Fruit fly (Drosophila melanogaster) whole organism, prepupa: ENCODE results near the gene CG42779.

Source experiments
- CG1621 ChIP-seq: fragments of 200-800 bp; sonication (Bioruptor generic); optimal IDR thresholded peaks from 3 replicates; lab custom pipeline; 2018; ENCODE audit warnings: missing biosample characterization, mild to moderate bottlenecking, missing genetic modification characterization
- CG16779 ChIP-seq: fragments of 200-800 bp; sonication (Bioruptor generic); optimal IDR thresholded peaks from 3 replicates; lab custom pipeline; 2017; ENCODE audit warnings: missing biosample characterization, mild to moderate bottlenecking, missing genetic modification characterization
- CG34406 ChIP-seq: fragments of 200-800 bp; sonication (Bioruptor generic); optimal IDR thresholded peaks from 3 replicates; lab custom pipeline; 2016; ENCODE audit warnings: missing biosample characterization, missing genetic modification characterization
- CG3919 ChIP-seq: fragments of 200-800 bp; sonication (Bioruptor generic); optimal IDR thresholded peaks from 3 replicates; lab custom pipeline; 2016; ENCODE audit warnings: missing biosample characterization, missing genetic modification characterization
- CG6276 ChIP-seq: fragments of 200-800 bp; sonication (Bioruptor generic); optimal IDR thresholded peaks from 2 replicates; lab custom pipeline; 2017; ENCODE audit warnings: missing biosample characterization, mild to moderate bottlenecking, missing genetic modification characterization
- CG6792 ChIP-seq: fragments of 200-800 bp; sonication (Bioruptor generic); optimal IDR thresholded peaks from 3 replicates; lab custom pipeline; 2016; ENCODE audit warnings: missing biosample characterization, missing genetic modification characterization
- CG6854 ChIP-seq: fragments of 200-800 bp; sonication (Bioruptor generic); optimal IDR thresholded peaks from 2 replicates; lab custom pipeline; 2017; ENCODE audit warnings: missing biosample characterization, mild to moderate bottlenecking, missing genetic modification characterization
- CG9139 ChIP-seq: fragments of 200-800 bp; sonication (Bioruptor generic); optimal IDR thresholded peaks from 3 replicates; lab custom pipeline; 2017; ENCODE audit warnings: missing biosample characterization, mild to moderate bottlenecking, missing genetic modification characterization
- Hr38 ChIP-seq: sonication (Bioruptor generic); optimal IDR thresholded peaks from 2 replicates; lab custom pipeline; 2016; ENCODE audit warnings: missing biosample characterization, missing genetic modification characterization
- Sox14 ChIP-seq: fragments of 200-800 bp; sonication (Bioruptor generic); optimal IDR thresholded peaks from 3 replicates; lab custom pipeline; 2016; ENCODE audit warnings: missing biosample characterization, missing genetic modification characterization
- Sox15 ChIP-seq: fragments of 200-800 bp; sonication (Bioruptor generic); optimal IDR thresholded peaks from 3 replicates; lab custom pipeline; 2016; ENCODE audit warnings: missing biosample characterization, missing genetic modification characterization
- fkh ChIP-seq: fragments of 200-800 bp; sonication (Bioruptor generic); optimal IDR thresholded peaks from 3 replicates; lab custom pipeline; 2017; ENCODE audit warnings: missing biosample characterization, mild to moderate bottlenecking, missing genetic modification characterization, moderate library complexity

- TF ChIP-seq CG6854 (GFP tag; lab: Kevin White, UChicago) (no peak), CG3919 (GFP tag; lab: Kevin White, UChicago) (no peak), CG6792 (no peak), Sox15 (GFP tag; lab: Kevin White, UChicago) (no peak), CG16779 (no peak), CG9139 (GFP tag; lab: Kevin White, UChicago) (no peak), CG34406 (no peak), CG6276 (GFP tag; lab: Kevin White, UChicago) (no peak), Hr38 (GFP tag; lab: Kevin White, UChicago) (no peak), fkh (GFP tag; lab: Kevin White, UChicago) (no peak), Sox14 (GFP tag; lab: Kevin White, UChicago) (no peak), CG1621 (tag; lab: Kevin White, UChicago) (no peak)
Measured at dm6 chr3R:17147647-17148244, 26.4 kb downstream of the CG42779 start.
